Fruit fly (Drosophila melanogaster) whole organism, prepupa: ENCODE measurements around the gene Non3.

Experiments
- Blimp-1 ChIP-seq: fragments of 200-800 bp; sonication (Bioruptor generic); optimal IDR thresholded peaks from 3 replicates; lab custom pipeline; 2017; ENCODE audit warnings: missing biosample characterization, missing genetic modification characterization, mild to moderate bottlenecking, moderate library complexity, missing genetic modification reagents
- CG10631 ChIP-seq: fragments of 200-800 bp; sonication (Bioruptor generic); optimal IDR thresholded peaks from 2 replicates; lab custom pipeline; 2016; ENCODE audit warnings: missing biosample characterization, missing genetic modification characterization
- CG10669 ChIP-seq: fragments of 200-800 bp; sonication (Bioruptor generic); optimal IDR thresholded peaks from 3 replicates; lab custom pipeline; 2018; ENCODE audit warnings: missing biosample characterization, mild to moderate bottlenecking, missing genetic modification characterization, moderate library complexity
- CG11902 ChIP-seq: fragments of 200-800 bp; sonication (Bioruptor generic); optimal IDR thresholded peaks from 3 replicates; lab custom pipeline; 2016; ENCODE audit warnings: missing biosample characterization, missing genetic modification characterization
- CG1621 ChIP-seq: fragments of 200-800 bp; sonication (Bioruptor generic); optimal IDR thresholded peaks from 3 replicates; lab custom pipeline; 2018; ENCODE audit warnings: missing biosample characterization, mild to moderate bottlenecking, missing genetic modification characterization
- CG16779 ChIP-seq: fragments of 200-800 bp; sonication (Bioruptor generic); optimal IDR thresholded peaks from 3 replicates; lab custom pipeline; 2017; ENCODE audit warnings: missing biosample characterization, mild to moderate bottlenecking, missing genetic modification characterization
- CG3032 ChIP-seq: fragments of 200-800 bp; optimal IDR thresholded peaks from 2 replicates; lab custom pipeline; 2019; ENCODE audit warnings: missing biosample characterization, mild to moderate bottlenecking, missing genetic modification characterization, moderate library complexity
- CG32006 ChIP-seq: fragments of 200-800 bp; sonication (Bioruptor generic); optimal IDR thresholded peaks from 3 replicates; lab custom pipeline; 2017; ENCODE audit warnings: missing biosample characterization, mild to moderate bottlenecking, missing genetic modification characterization
- CG34406 ChIP-seq: fragments of 200-800 bp; sonication (Bioruptor generic); optimal IDR thresholded peaks from 3 replicates; lab custom pipeline; 2016; ENCODE audit warnings: missing biosample characterization, missing genetic modification characterization
- CG3919 ChIP-seq: fragments of 200-800 bp; sonication (Bioruptor generic); optimal IDR thresholded peaks from 3 replicates; lab custom pipeline; 2016; ENCODE audit warnings: missing biosample characterization, missing genetic modification characterization
- CG4318 ChIP-seq: fragments of 200-800 bp; sonication (Bioruptor generic); optimal IDR thresholded peaks from 3 replicates; lab custom pipeline; 2017; ENCODE audit warnings: missing biosample characterization, mild to moderate bottlenecking, missing genetic modification characterization
- CG6163 ChIP-seq: fragments of 200-800 bp; sonication (Bioruptor generic); IDR thresholded peaks from 3 replicates; pipeline ENCODE4 v1.3.6; 2022; ENCODE audit warnings: missing biosample characterization, missing genetic modification characterization
- CG6276 ChIP-seq: fragments of 200-800 bp; sonication (Bioruptor generic); optimal IDR thresholded peaks from 2 replicates; lab custom pipeline; 2017; ENCODE audit warnings: missing biosample characterization, mild to moderate bottlenecking, missing genetic modification characterization
- CG6808 ChIP-seq: fragments of 200-800 bp; sonication (Bioruptor generic); optimal IDR thresholded peaks from 3 replicates; lab custom pipeline; 2017; ENCODE audit warnings: missing biosample characterization, missing genetic modification characterization, mild to moderate bottlenecking, moderate library complexity, missing genetic modification reagents
- CG6854 ChIP-seq: fragments of 200-800 bp; sonication (Bioruptor generic); optimal IDR thresholded peaks from 2 replicates; lab custom pipeline; 2017; ENCODE audit warnings: missing biosample characterization, mild to moderate bottlenecking, missing genetic modification characterization
- CG7368 ChIP-seq: fragments of 200-800 bp; sonication (Bioruptor generic); optimal IDR thresholded peaks from 3 replicates; lab custom pipeline; 2016; ENCODE audit warnings: missing biosample characterization, missing genetic modification characterization
- CG8119 ChIP-seq: fragments of 200-800 bp; sonication (Bioruptor generic); IDR thresholded peaks from 3 replicates; pipeline ENCODE4 v1.3.6; 2022; ENCODE audit warnings: missing biosample characterization, missing genetic modification characterization
- CG8319 ChIP-seq: fragments of 200-800 bp; sonication (Bioruptor generic); optimal IDR thresholded peaks from 3 replicates; lab custom pipeline; 2016; ENCODE audit warnings: missing biosample characterization, missing genetic modification characterization
- CG8632 ChIP-seq: fragments of 200-800 bp; sonication (Bioruptor generic); optimal IDR thresholded peaks from 3 replicates; lab custom pipeline; 2016; ENCODE audit warnings: missing biosample characterization, missing genetic modification characterization
- CG9139 ChIP-seq: fragments of 200-800 bp; sonication (Bioruptor generic); optimal IDR thresholded peaks from 3 replicates; lab custom pipeline; 2017; ENCODE audit warnings: missing biosample characterization, mild to moderate bottlenecking, missing genetic modification characterization
- Eip75B ChIP-seq: fragments of 200-800 bp; sonication (Bioruptor generic); optimal IDR thresholded peaks from 3 replicates; lab custom pipeline; 2016; ENCODE audit warnings: missing biosample characterization, missing genetic modification characterization
- Eip93F ChIP-seq: fragments of 200-800 bp; sonication (Bioruptor generic); optimal IDR thresholded peaks from 2 replicates; lab custom pipeline; 2016; ENCODE audit warnings: missing biosample characterization, mild to moderate bottlenecking, missing genetic modification characterization
- Ets21C ChIP-seq: fragments of 200-800 bp; sonication (Bioruptor generic); optimal IDR thresholded peaks from 3 replicates; lab custom pipeline; 2016; ENCODE audit warnings: missing biosample characterization, missing genetic modification characterization
- Ets96B ChIP-seq: fragments of 200-800 bp; optimal IDR thresholded peaks from 2 replicates; lab custom pipeline; 2019; ENCODE audit warnings: missing biosample characterization, mild to moderate bottlenecking, missing genetic modification characterization, moderate library complexity
- Gug ChIP-seq: fragments of 200-800 bp; sonication (Bioruptor generic); IDR thresholded peaks from 2 replicates; pipeline ENCODE4 v1.3.6; 2022; ENCODE audit warnings: missing biosample characterization, missing genetic modification characterization
- Hr39 ChIP-seq: fragments of 200-800 bp; sonication (Bioruptor generic); optimal IDR thresholded peaks from 2 replicates; lab custom pipeline; 2016; ENCODE audit warnings: missing biosample characterization, missing genetic modification characterization
- Hr4 ChIP-seq: fragments of 200-800 bp; sonication (Bioruptor generic); optimal IDR thresholded peaks from 3 replicates; lab custom pipeline; 2016; ENCODE audit warnings: missing biosample characterization, missing genetic modification characterization
- Lpt ChIP-seq: fragments of 200-800 bp; sonication (Bioruptor generic); optimal IDR thresholded peaks from 3 replicates; lab custom pipeline; 2016; ENCODE audit warnings: missing biosample characterization, missing genetic modification characterization
- Met ChIP-seq: fragments of 200-800 bp; sonication (Bioruptor generic); optimal IDR thresholded peaks from 3 replicates; lab custom pipeline; 2016; ENCODE audit warnings: missing biosample characterization, missing genetic modification characterization
- OdsH ChIP-seq: fragments of 200-800 bp; sonication (Bioruptor generic); optimal IDR thresholded peaks from 3 replicates; lab custom pipeline; 2016; ENCODE audit warnings: missing biosample characterization, missing genetic modification characterization
- Smox ChIP-seq: fragments of 200-800 bp; sonication (Bioruptor generic); optimal IDR thresholded peaks from 3 replicates; lab custom pipeline; 2016; ENCODE audit warnings: missing biosample characterization, missing genetic modification characterization
- Sox14 ChIP-seq: fragments of 200-800 bp; sonication (Bioruptor generic); optimal IDR thresholded peaks from 3 replicates; lab custom pipeline; 2016; ENCODE audit warnings: missing biosample characterization, missing genetic modification characterization
- achi ChIP-seq: fragments of 200-800 bp; sonication (Bioruptor generic); optimal IDR thresholded peaks from 3 replicates; lab custom pipeline; 2016; ENCODE audit warnings: missing biosample characterization, missing genetic modification characterization
- cyc ChIP-seq: fragments of 200-800 bp; sonication (Bioruptor generic); optimal IDR thresholded peaks from 3 replicates; lab custom pipeline; 2016; ENCODE audit warnings: missing biosample characterization, missing genetic modification characterization
- dac ChIP-seq: fragments of 200-800 bp; sonication (Bioruptor generic); optimal IDR thresholded peaks from 2 replicates; lab custom pipeline; 2017; ENCODE audit warnings: missing biosample characterization, mild to moderate bottlenecking, missing genetic modification characterization
- dsx ChIP-seq: fragments of 200-800 bp; optimal IDR thresholded peaks from 3 replicates; lab custom pipeline; 2019; ENCODE audit warnings: missing biosample characterization, mild to moderate bottlenecking, missing genetic modification characterization, moderate library complexity; ENCODE audit not compliant: poor library complexity, severe bottlenecking
- eg ChIP-seq: fragments of 200-800 bp; sonication (Bioruptor generic); IDR thresholded peaks from 3 replicates; pipeline ENCODE4 v1.3.6; 2022; ENCODE audit warnings: missing biosample characterization, missing genetic modification characterization
- fd59A ChIP-seq: fragments of 200-800 bp; sonication (Bioruptor generic); optimal IDR thresholded peaks from 2 replicates; lab custom pipeline; 2017; ENCODE audit warnings: missing biosample characterization, mild to moderate bottlenecking, missing genetic modification characterization, missing genetic modification reagents
- fd85E ChIP-seq: fragments of 200-800 bp; sonication (Bioruptor generic); optimal IDR thresholded peaks from 3 replicates; lab custom pipeline; 2016; ENCODE audit warnings: missing biosample characterization, missing genetic modification characterization
- fkh ChIP-seq: fragments of 200-800 bp; sonication (Bioruptor generic); optimal IDR thresholded peaks from 3 replicates; lab custom pipeline; 2017; ENCODE audit warnings: missing biosample characterization, mild to moderate bottlenecking, missing genetic modification characterization, moderate library complexity
- lz ChIP-seq: fragments of 200-800 bp; sonication (Bioruptor generic); optimal IDR thresholded peaks from 3 replicates; lab custom pipeline; 2016; ENCODE audit warnings: missing biosample characterization, missing genetic modification characterization
- net ChIP-seq: fragments of 200-800 bp; sonication (Bioruptor generic); optimal IDR thresholded peaks from 3 replicates; lab custom pipeline; 2016; ENCODE audit warnings: missing biosample characterization, missing genetic modification characterization
- pdm3 ChIP-seq: fragments of 200-800 bp; sonication (Bioruptor generic); optimal IDR thresholded peaks from 3 replicates; lab custom pipeline; 2016; ENCODE audit warnings: missing biosample characterization, missing genetic modification characterization
- ss ChIP-seq, 2 experiments: fragments of 200-800 bp; sonication (Bioruptor generic); optimal IDR thresholded peaks; 2 replicates in 1 of 2; 3 replicates in 1 of 2; lab custom pipeline; 2017 to 2018; ENCODE audit warnings: mild to moderate bottlenecking in 2 of 2, missing biosample characterization in 2 of 2, missing genetic modification characterization in 2 of 2, moderate library complexity in 1 of 2
- topi ChIP-seq: fragments of 200-800 bp; sonication (Bioruptor generic); optimal IDR thresholded peaks from 3 replicates; lab custom pipeline; 2016; ENCODE audit warnings: missing biosample characterization, missing genetic modification characterization

Non3 gene

dm6 chr3R:18215300-18215699, 8.2 kb upstream of the Non3 start (continued):
- TF ChIP-seq net (GFP tag; lab: Kevin White, UChicago), result peak; percentile 8
- TF ChIP-seq OdsH (GFP tag; lab: Kevin White, UChicago), result peak; percentile 57

dm6 chr3R:18215900-18216299, 7.6 kb upstream of the Non3 start, which contains the start of gene CG14314:
TSS of gene CG14314 (plus strand) at chr3R:18216142.
- TF ChIP-seq Gug (GFP tag; lab: Robert Waterston, UW), result no peak
- no peak for TF ChIP-seq pdm3
- TF ChIP-seq Ets96B (tag; lab: Kevin White, UChicago), result no peak
- no peak for TF ChIP-seq topi (GFP tag; lab: Kevin White, UChicago)
- no peak for TF ChIP-seq CG4318 (GFP tag; lab: Kevin White, UChicago)
- no peak for TF ChIP-seq Smox (GFP tag; lab: Kevin White, UChicago)
- no peak for TF ChIP-seq cyc (GFP tag; lab: Kevin White, UChicago)
- TF ChIP-seq Blimp-1 (GFP tag; lab: Kevin White, UChicago), result no peak
- TF ChIP-seq CG1621, result no peak

dm6 chr3R:18220211-18220749, 3.2 kb upstream of the Non3 start, which contains the start of the genes CG7988 and CG7183:
TSS of gene CG7988 (plus strand) at chr3R:18220526.
TSS of gene CG7183 (minus strand) at chr3R:18220699.
- peak; percentile 98 for TF ChIP-seq fkh (GFP tag; lab: Kevin White, UChicago)
- TF ChIP-seq Eip93F (GFP tag; lab: Kevin White, UChicago), result peak; percentile 82
- TF ChIP-seq CG7368 (GFP tag; lab: Kevin White, UChicago), result peak; percentile 93
- peak; percentile 97 for TF ChIP-seq dsx (GFP tag; lab: Kevin White, UChicago)
- TF ChIP-seq Hr4 (GFP tag; lab: Kevin White, UChicago), result peak; percentile 98
- TF ChIP-seq CG6163 (GFP tag; lab: Robert Waterston, UW), result peak; percentile 98
- TF ChIP-seq net (GFP tag; lab: Kevin White, UChicago), result peak; percentile 97
- peak; percentile 89 for TF ChIP-seq CG16779 (tag; lab: Kevin White, UChicago)
- TF ChIP-seq achi (GFP tag; lab: Kevin White, UChicago), result peak; percentile 97
- peak; percentile 88 for TF ChIP-seq CG6276 (GFP tag; lab: Kevin White, UChicago)
- peak; percentile 93 for TF ChIP-seq CG6808 (GFP tag; lab: Kevin White, UChicago)
- peak; percentile 99 for TF ChIP-seq eg
- no peak for TF ChIP-seq CG4318 (GFP tag; lab: Kevin White, UChicago)
- TF ChIP-seq CG3032, result peak; percentile 99
- TF ChIP-seq CG3919, result peak; percentile 96
- peak; percentile 84 for TF ChIP-seq CG6854
- TF ChIP-seq CG34406, result peak; percentile 98
- peak; percentile 85 for TF ChIP-seq Blimp-1 (GFP tag; lab: Kevin White, UChicago)
- peak; percentile 98 for TF ChIP-seq Smox (GFP tag; lab: Kevin White, UChicago)
- peak; percentile 98 for TF ChIP-seq CG32006
- peak; percentile 97 for TF ChIP-seq CG8119 (GFP tag; lab: Robert Waterston, UW)
- peak; percentile 94 for TF ChIP-seq CG1621
- TF ChIP-seq ss (GFP tag; optimal IDR thresholded peaks at IDR 0.05; lab: Kevin White, UChicago), result peak; percentile 86 to 95
- peak; percentile 98 for TF ChIP-seq CG8632 (GFP tag; lab: Kevin White, UChicago)
- peak; percentile 99 for TF ChIP-seq Gug (GFP tag; lab: Robert Waterston, UW)
- peak; percentile 99 for TF ChIP-seq pdm3
- peak; percentile 95 for TF ChIP-seq fd59A (GFP tag; lab: Kevin White, UChicago)
- TF ChIP-seq Sox14 (GFP tag; lab: Kevin White, UChicago), result peak; percentile 98
- TF ChIP-seq CG9139, result peak; percentile 93
- peak; percentile 95 for TF ChIP-seq CG11902 (GFP tag; lab: Kevin White, UChicago)
- TF ChIP-seq Ets21C, result peak; percentile 97
- peak; percentile 98 for TF ChIP-seq Met
- peak; percentile 98 for TF ChIP-seq Hr39
- TF ChIP-seq dac (GFP tag; lab: Kevin White, UChicago), result peak; percentile 80
- TF ChIP-seq CG10631 (GFP tag; lab: Kevin White, UChicago), result peak; percentile 99
- peak; percentile 92 for TF ChIP-seq Lpt
- TF ChIP-seq CG10669 (GFP tag; lab: Kevin White, UChicago), result peak; percentile 97
- TF ChIP-seq CG8319 (GFP tag; lab: Kevin White, UChicago), result peak; percentile 95
- peak; percentile 99 for TF ChIP-seq OdsH (GFP tag; lab: Kevin White, UChicago)
- TF ChIP-seq Ets96B (tag; lab: Kevin White, UChicago), result peak; percentile 98
- no peak for TF ChIP-seq fd85E
- TF ChIP-seq lz (GFP tag; lab: Kevin White, UChicago), result peak; percentile 99
- TF ChIP-seq Eip75B, result peak; percentile 98
